Worm (Caenorhabditis elegans): ENCODE measurements around the gene tkr-2.

DNA sequence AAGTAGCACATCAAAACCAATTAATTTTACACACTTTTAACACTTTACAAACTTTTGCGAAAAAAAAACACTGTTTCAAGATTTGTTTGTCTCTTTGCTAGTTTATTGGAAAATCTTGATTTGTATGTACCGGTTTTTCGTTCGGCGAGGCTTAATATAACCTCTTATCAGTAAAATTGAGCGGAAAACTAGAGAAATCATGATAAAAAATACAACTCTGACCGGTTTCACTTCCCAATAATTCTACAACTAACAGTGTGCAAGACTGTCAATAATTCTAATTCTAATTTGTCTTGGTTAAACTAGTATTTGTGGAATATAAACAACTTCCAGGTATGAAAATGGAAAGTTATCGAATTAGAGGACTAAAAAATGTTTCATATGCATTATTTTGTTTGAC is 20.0 kb downstream of the tkr-2 start, which contains the start of gene C49A9.3:
- TF ChIP-seq ZK546.5 (tag; optimal IDR thresholded peaks at IDR 0.05) (no peak), nhr-12 (tag; optimal IDR thresholded peaks at IDR 0.05) (no peak), nhr-28 (tag; optimal IDR thresholded peaks at IDR 0.05) (no peak), elt-1 (tag; optimal IDR thresholded peaks at IDR 0.05) (no peak), unc-39 (tag; optimal IDR thresholded peaks at IDR 0.05) (no peak), ztf-11 (tag; optimal IDR thresholded peaks at IDR 0.05) (no peak), snpc-4 (tag; optimal IDR thresholded peaks at IDR 0.05) (no peak), nhr-77 (tag; optimal IDR thresholded peaks at IDR 0.05) (no peak), ama-1 (optimal IDR thresholded peaks at IDR 0.05) (no peak), aly-2 (tag; optimal IDR thresholded peaks at IDR 0.05) (no peak), mdl-1 (tag; optimal IDR thresholded peaks at IDR 0.05) (no peak)
